Worm (Caenorhabditis elegans) whole organism, L3 larva: Measurements from ENCODE around the gene Y75B8A.24.

Experiments
- daf-12 ChIP-seq: fragments of 150-350 bp; optimal IDR thresholded peaks from 2 replicates; lab custom pipeline; 2014; ENCODE audit warnings: missing biosample characterization, missing genetic modification reagents, missing genetic modification characterization
- elt-3 ChIP-seq, 3 experiments: fragments of 150-350 bp in 1 of 3; sonication (generic microtip) in 2 of 3; optimal IDR thresholded peaks; 2 replicates in 2 of 3; 4 replicates in 1 of 3; lab custom pipeline; 2014 to 2017; ENCODE audit warnings: missing biosample characterization in 3 of 3, missing genetic modification characterization in 3 of 3

DNA sequence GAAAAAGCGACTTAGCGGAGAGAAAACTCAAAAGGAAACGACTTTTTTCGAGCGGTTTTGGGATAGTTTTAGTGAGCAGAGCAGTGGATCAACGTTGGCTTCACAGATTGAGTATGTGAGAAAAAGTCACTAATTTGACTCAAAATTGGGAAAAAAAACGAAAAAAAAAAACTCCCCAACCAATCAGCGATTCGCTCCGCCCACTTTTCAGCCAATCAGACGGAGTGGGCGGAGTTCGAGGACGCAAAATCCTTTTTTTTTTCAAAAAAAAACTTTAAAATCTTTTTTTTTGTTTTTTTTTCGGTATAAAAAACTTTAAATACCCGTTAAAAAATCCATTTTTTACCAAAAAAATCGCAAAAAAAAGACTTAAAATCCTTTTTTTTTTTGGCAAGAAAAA lies 52.7 kb downstream of the Y75B8A.24 start:
- TF ChIP-seq elt-3 (tag; optimal IDR thresholded peaks at IDR 0.05; lab: Kevin White, UChicago) (no peak), daf-12 (tag; lab: Kevin White, UChicago) (no peak)
